Worm (Caenorhabditis elegans) whole organism, young adult: ENCODE measurements around the gene Y66D12A.7.

Experiments
- B0019.2 ChIP-seq: fragments of 200-800 bp; sonication (Bioruptor generic); conservative IDR thresholded peaks from 2 replicates; pipeline ENCODE4 v1.3.6; 2022; ENCODE audit warnings: missing genetic modification reagents, missing genetic modification characterization, missing compliant biosample characterization
- B0336.3 ChIP-seq: fragments of 200-800 bp; sonication (Bioruptor generic); IDR thresholded peaks from 2 replicates; pipeline ENCODE4 v1.3.6; 2022; ENCODE audit warnings: missing genetic modification characterization, missing compliant biosample characterization
- C17E4.6 ChIP-seq: fragments of 200-800 bp; sonication (Bioruptor generic); IDR thresholded peaks from 2 replicates; pipeline ENCODE4 v1.3.6; 2022; ENCODE audit warnings: missing genetic modification reagents, missing genetic modification characterization, missing compliant biosample characterization
- F22D6.2 ChIP-seq: sonication (generic microtip); optimal IDR thresholded peaks from 2 replicates; lab custom pipeline; 2016; ENCODE audit warnings: mild to moderate bottlenecking, missing genetic modification characterization, missing compliant biosample characterization
- F23B12.7 ChIP-seq: sonication (generic microtip); optimal IDR thresholded peaks from 2 replicates; lab custom pipeline; 2017; ENCODE audit warnings: missing genetic modification characterization, mild to moderate bottlenecking, missing compliant biosample characterization, antibody characterized with exemption, moderate library complexity; ENCODE audit not compliant: insufficient read depth
- F33H1.4 ChIP-seq: fragments of 200-800 bp; sonication (Bioruptor generic); IDR thresholded peaks from 2 replicates; pipeline ENCODE4 v1.3.6; 2022; ENCODE audit warnings: missing genetic modification reagents, missing genetic modification characterization, missing compliant biosample characterization
- F37B4.10 ChIP-seq: fragments of 200-800 bp; sonication (Bioruptor generic); IDR thresholded peaks from 2 replicates; pipeline ENCODE4 v1.3.6; 2022; ENCODE audit warnings: missing genetic modification characterization, missing compliant biosample characterization
- F39B2.1 ChIP-seq: fragments of 200-800 bp; sonication (Bioruptor generic); IDR thresholded peaks from 2 replicates; pipeline ENCODE4 v1.3.6; 2022; ENCODE audit warnings: missing genetic modification reagents, missing genetic modification characterization, missing compliant biosample characterization
- F57A8.1 ChIP-seq: fragments of 200-800 bp; sonication (Bioruptor generic); optimal IDR thresholded peaks from 2 replicates; lab custom pipeline; 2018; ENCODE audit warnings: mild to moderate bottlenecking, missing genetic modification characterization, moderate library complexity, missing compliant biosample characterization
- K12H6.12 ChIP-seq: fragments of 200-800 bp; sonication (Bioruptor generic); optimal IDR thresholded peaks from 2 replicates; lab custom pipeline; 2018; ENCODE audit warnings: mild to moderate bottlenecking, missing genetic modification characterization, missing compliant biosample characterization
- attf-6 ChIP-seq: fragments of 200-800 bp; sonication (Bioruptor generic); IDR thresholded peaks from 2 replicates; pipeline ENCODE4 v1.3.6; 2022; ENCODE audit warnings: missing genetic modification reagents, missing genetic modification characterization, missing compliant biosample characterization
- ccch-3 ChIP-seq: fragments of 200-800 bp; sonication (Bioruptor generic); optimal IDR thresholded peaks from 2 replicates; lab custom pipeline; 2018; ENCODE audit warnings: mild to moderate bottlenecking, missing genetic modification characterization, missing compliant biosample characterization
- ceh-91 ChIP-seq: fragments of 200-800 bp; sonication (Bioruptor generic); IDR thresholded peaks from 2 replicates; pipeline ENCODE4 v1.3.6; 2022; ENCODE audit warnings: missing genetic modification reagents, missing genetic modification characterization, missing compliant biosample characterization
- chd-7 ChIP-seq: sonication (generic microtip); optimal IDR thresholded peaks from 2 replicates; lab custom pipeline; 2016; ENCODE audit warnings: mild to moderate bottlenecking, missing genetic modification characterization, moderate library complexity, missing compliant biosample characterization
- die-1 ChIP-seq: sonication (generic microtip); optimal IDR thresholded peaks from 2 replicates; lab custom pipeline; 2016; ENCODE audit warnings: missing genotype, mild to moderate bottlenecking, missing genetic modification characterization, missing compliant biosample characterization
- dpff-1 ChIP-seq: sonication (generic microtip); optimal IDR thresholded peaks from 2 replicates; lab custom pipeline; 2017; ENCODE audit warnings: mild to moderate bottlenecking, missing genetic modification characterization, missing compliant biosample characterization
- dpl-1 ChIP-seq: fragments of 150-350 bp; optimal IDR thresholded peaks from 2 replicates; lab custom pipeline; 2014; ENCODE audit warnings: missing biosample characterization, missing genetic modification reagents, missing genetic modification characterization
- efl-1 ChIP-seq: fragments of 150-350 bp; optimal IDR thresholded peaks from 2 replicates; lab custom pipeline; 2014; ENCODE audit warnings: missing biosample characterization, missing genetic modification reagents, missing genetic modification characterization
- egl-18 ChIP-seq: fragments of 200-800 bp; sonication (Bioruptor generic); IDR thresholded peaks from 2 replicates; pipeline ENCODE4 v1.3.6; 2022; ENCODE audit warnings: missing genetic modification reagents, missing genetic modification characterization, missing compliant biosample characterization
- lin-35 ChIP-seq, 3 experiments: fragments of 150-350 bp in 2 of 3; sonication (generic microtip) in 1 of 3; optimal IDR thresholded peaks; 2 replicates each; lab custom pipeline; 2014 to 2018; ENCODE audit warnings: missing biosample characterization in 3 of 3, missing genetic modification characterization in 3 of 3, missing genetic modification reagents in 3 of 3
- lin-54 ChIP-seq: fragments of 200-800 bp; sonication (Bioruptor generic); optimal IDR thresholded peaks from 2 replicates; lab custom pipeline; 2018; ENCODE audit warnings: mild to moderate bottlenecking, missing genetic modification characterization, missing compliant biosample characterization
- lir-1 ChIP-seq: fragments of 200-800 bp; sonication (Bioruptor generic); conservative IDR thresholded peaks from 2 replicates; pipeline ENCODE4 v1.3.6; 2022; ENCODE audit warnings: missing genetic modification reagents, missing genetic modification characterization, missing compliant biosample characterization
- lsl-1 ChIP-seq: fragments of 200-800 bp; sonication (Bioruptor generic); optimal IDR thresholded peaks from 2 replicates; lab custom pipeline; 2018; ENCODE audit warnings: mild to moderate bottlenecking, missing genetic modification characterization, moderate library complexity, missing compliant biosample characterization
- madf-3 ChIP-seq: fragments of 200-800 bp; sonication (Bioruptor generic); IDR thresholded peaks from 2 replicates; pipeline ENCODE4 v1.3.6; 2022; ENCODE audit warnings: missing genetic modification reagents, missing genetic modification characterization, missing compliant biosample characterization
- madf-6 ChIP-seq: fragments of 200-800 bp; sonication (Bioruptor generic); IDR thresholded peaks from 2 replicates; pipeline ENCODE4 v1.3.6; 2022; ENCODE audit warnings: missing genetic modification reagents, missing genetic modification characterization, missing compliant biosample characterization
- mcd-1 ChIP-seq: fragments of 200-800 bp; sonication (Bioruptor generic); IDR thresholded peaks from 2 replicates; pipeline ENCODE4 v1.3.6; 2022; ENCODE audit warnings: missing genetic modification reagents, missing genetic modification characterization, missing compliant biosample characterization
- nfya-2 ChIP-seq: fragments of 200-800 bp; sonication (Bioruptor generic); IDR thresholded peaks from 2 replicates; pipeline ENCODE4 v1.3.6; 2022; ENCODE audit warnings: missing genetic modification reagents, missing genetic modification characterization, missing compliant biosample characterization
- nfyb-1 ChIP-seq: fragments of 200-800 bp; sonication (Bioruptor generic); IDR thresholded peaks from 2 replicates; pipeline ENCODE4 v1.3.6; 2022; ENCODE audit warnings: missing genetic modification reagents, missing genetic modification characterization, missing compliant biosample characterization
- nhr-80 ChIP-seq: sonication (generic microtip); optimal IDR thresholded peaks from 2 replicates; lab custom pipeline; 2016; ENCODE audit warnings: missing genetic modification characterization, missing compliant biosample characterization
- nhr-90 ChIP-seq: sonication (generic microtip); optimal IDR thresholded peaks from 2 replicates; lab custom pipeline; 2016; ENCODE audit warnings: missing genotype, mild to moderate bottlenecking, missing genetic modification characterization, missing compliant biosample characterization
- sdz-38 ChIP-seq: sonication (generic microtip); optimal IDR thresholded peaks from 2 replicates; lab custom pipeline; 2016; ENCODE audit warnings: missing genotype, missing genetic modification characterization, missing compliant biosample characterization
- snpc-1.3 ChIP-seq: sonication (generic microtip); optimal IDR thresholded peaks from 2 replicates; lab custom pipeline; 2017; ENCODE audit warnings: missing genetic modification characterization, mild to moderate bottlenecking, missing compliant biosample characterization, antibody characterized with exemption, moderate library complexity, missing genotype, missing genetic modification reagents; ENCODE audit not compliant: insufficient read depth
- tlf-1 ChIP-seq: fragments of 200-800 bp; sonication (Bioruptor generic); optimal IDR thresholded peaks from 2 replicates; lab custom pipeline; 2018; ENCODE audit warnings: mild to moderate bottlenecking, missing genetic modification characterization, missing compliant biosample characterization
- unc-62 ChIP-seq: fragments of 150-350 bp; optimal IDR thresholded peaks from 2 replicates; lab custom pipeline; 2014; ENCODE audit warnings: missing biosample characterization, missing genetic modification reagents, missing genetic modification characterization
- zfh-2 ChIP-seq: fragments of 200-800 bp; sonication (Bioruptor generic); conservative IDR thresholded peaks from 2 replicates; pipeline ENCODE4 v1.3.6; 2022; ENCODE audit warnings: missing genetic modification reagents, missing genetic modification characterization, missing compliant biosample characterization
- ztf-3 ChIP-seq: fragments of 200-800 bp; sonication (Bioruptor generic); optimal IDR thresholded peaks from 2 replicates; lab custom pipeline; 2018; ENCODE audit warnings: mild to moderate bottlenecking, missing genetic modification characterization, missing compliant biosample characterization

Y66D12A.7 gene

DNA sequence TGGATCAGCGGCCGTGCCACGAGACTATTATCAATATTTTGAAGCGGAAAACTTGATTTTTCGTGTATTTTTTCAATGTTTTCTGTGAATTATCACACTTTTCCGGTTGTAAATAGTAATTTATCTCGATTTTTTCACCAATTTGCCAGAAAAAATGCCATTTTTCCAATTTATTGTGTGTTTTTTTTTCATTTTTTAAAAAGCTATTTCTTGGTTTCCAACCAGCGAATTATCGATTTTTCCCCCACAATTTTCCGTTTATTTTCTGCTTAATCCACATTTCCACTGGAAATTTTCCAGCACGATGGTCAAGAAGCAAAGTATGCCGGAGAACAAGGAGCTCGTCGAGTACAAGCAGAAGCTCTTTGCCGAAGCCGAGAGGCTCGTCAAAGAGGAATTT is 12.4 kb downstream of the Y66D12A.7 start, which contains the start of gene psme-3:
psme-3 (plus strand) TSS at position 301 of the 400 bp plus-strand sequence.
- TF ChIP-seq madf-3 (GFP tag; lab: Robert Waterston, UW) (no peak), K12H6.12 (tag; lab: Kevin White, UChicago) (no peak), attf-6 (GFP tag; lab: Robert Waterston, UW) (no peak), nfya-2 (no peak), sdz-38 (tag; lab: Kevin White, UChicago) (no peak), die-1 (tag; lab: Kevin White, UChicago) (no peak), tlf-1 (GFP tag; lab: Kevin White, UChicago) (no peak), F37B4.10 (GFP tag; lab: Robert Waterston, UW) (no peak), madf-6 (GFP tag; lab: Robert Waterston, UW) (no peak), nhr-80 (tag; lab: Kevin White, UChicago) (no peak), lsl-1 (GFP tag; lab: Kevin White, UChicago) (no peak)

DNA sequence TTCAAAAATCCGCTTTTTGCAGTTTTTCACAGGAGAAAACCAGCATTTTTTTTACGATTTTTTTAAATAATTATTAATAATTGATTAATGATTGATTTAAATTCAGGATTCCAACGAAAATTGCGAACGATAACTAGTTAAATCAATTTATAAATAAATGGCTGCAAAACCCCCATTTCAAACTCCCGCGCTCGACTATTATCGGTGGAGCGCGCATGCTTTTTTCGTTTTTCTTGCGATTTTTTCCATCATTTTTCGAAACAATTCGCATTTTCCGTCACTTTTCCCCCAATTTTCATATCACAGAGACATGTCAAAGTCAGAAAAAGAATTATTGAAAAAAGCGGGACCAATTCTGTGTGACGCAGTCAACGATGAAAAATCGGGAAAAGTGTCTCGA is 14.7 kb downstream of the Y66D12A.7 start, which contains the start of gene Y66D12A.10:
Y66D12A.10 (plus strand) TSS at position 273 of the 400 bp plus-strand sequence.
- TF ChIP-seq ccch-3 (GFP tag; lab: Kevin White, UChicago): no peak
- no peak for TF ChIP-seq F22D6.2
- TF ChIP-seq attf-6 (GFP tag; lab: Robert Waterston, UW): no peak
- TF ChIP-seq ztf-3 (GFP tag; lab: Kevin White, UChicago): no peak
- no peak for TF ChIP-seq C17E4.6 (GFP tag; lab: Robert Waterston, UW)
- TF ChIP-seq chd-7 (tag; lab: Kevin White, UChicago): no peak
- peak; percentile 68 for TF ChIP-seq dpl-1
- TF ChIP-seq madf-3 (GFP tag; lab: Robert Waterston, UW): no peak
- TF ChIP-seq nfyb-1 (GFP tag; lab: Robert Waterston, UW): no peak
- no peak for TF ChIP-seq F39B2.1 (GFP tag; lab: Robert Waterston, UW)
- TF ChIP-seq egl-18 (GFP tag; lab: Robert Waterston, UW): no peak
- peak; percentile 94 for TF ChIP-seq lin-54 (GFP tag; lab: Kevin White, UChicago)
- no peak for TF ChIP-seq B0019.2 (GFP tag; lab: Robert Waterston, UW)
- TF ChIP-seq efl-1 (GFP tag; lab: Kevin White, UChicago): peak; percentile 79
- no peak for TF ChIP-seq lsl-1 (GFP tag; lab: Kevin White, UChicago)
- TF ChIP-seq F33H1.4 (GFP tag; lab: Robert Waterston, UW): 0 out of 2 replicates have a peak, but pooled peaks have one; percentile 11
- TF ChIP-seq snpc-1.3 (tag; lab: Kevin White, UChicago): no peak
- no peak for TF ChIP-seq unc-62 (GFP tag; lab: Kevin White, UChicago)
- TF ChIP-seq mcd-1 (GFP tag; lab: Robert Waterston, UW): peak; percentile 87
- no peak for TF ChIP-seq ceh-91 (GFP tag; lab: Robert Waterston, UW)
- TF ChIP-seq F23B12.7: peak; percentile 23
- TF ChIP-seq B0336.3 (GFP tag; lab: Robert Waterston, UW): no peak
- peak in 1 of 3 experiments; percentile 84 for TF ChIP-seq lin-35 (GFP tag; optimal IDR thresholded peaks at IDR 0.05; lab: Kevin White, UChicago)

DNA sequence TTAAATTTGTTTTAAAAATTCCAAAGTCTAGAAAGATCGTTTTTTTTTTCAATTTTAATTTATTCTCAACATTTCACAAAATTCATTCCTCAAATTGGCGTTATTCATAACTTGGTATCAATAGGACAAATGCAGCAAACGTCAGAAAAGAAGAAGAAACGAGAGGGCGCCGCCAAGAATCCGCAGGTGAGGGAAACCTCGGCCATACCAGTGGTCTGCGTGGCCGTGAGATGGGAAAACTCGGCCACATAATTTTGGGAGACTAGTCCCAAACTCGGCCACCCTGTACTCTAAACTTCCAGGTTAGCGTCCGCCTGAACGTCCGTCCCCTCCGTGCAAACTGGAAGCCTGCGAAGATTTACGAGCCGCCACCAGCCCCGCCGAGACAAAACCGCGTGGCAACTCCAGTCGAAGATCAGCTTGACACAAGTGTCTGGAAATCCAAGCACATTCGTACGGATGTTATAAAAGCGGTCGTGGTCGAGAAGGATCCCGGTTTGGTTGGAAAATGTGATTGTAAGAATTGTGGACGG is 16.8 kb downstream of the Y66D12A.7 start, which contains the start of gene Y66D12A.11:
Y66D12A.11 (plus strand) TSS at position 51 of the 533 bp plus-strand sequence.
- TF ChIP-seq lir-1 (GFP tag; lab: Robert Waterston, UW) (no peak), dpff-1 (tag; lab: Kevin White, UChicago) (no peak), nhr-90 (tag; lab: Kevin White, UChicago) (no peak), nfyb-1 (GFP tag; lab: Robert Waterston, UW) (no peak), nfya-2 (no peak), F57A8.1 (GFP tag; lab: Kevin White, UChicago) (no peak), zfh-2 (peak; percentile 63; the same call in 1 of the 2 replicates)
